Fruit fly (Drosophila melanogaster): ENCODE data around the gene Aven.

Gene Aven

DNA sequence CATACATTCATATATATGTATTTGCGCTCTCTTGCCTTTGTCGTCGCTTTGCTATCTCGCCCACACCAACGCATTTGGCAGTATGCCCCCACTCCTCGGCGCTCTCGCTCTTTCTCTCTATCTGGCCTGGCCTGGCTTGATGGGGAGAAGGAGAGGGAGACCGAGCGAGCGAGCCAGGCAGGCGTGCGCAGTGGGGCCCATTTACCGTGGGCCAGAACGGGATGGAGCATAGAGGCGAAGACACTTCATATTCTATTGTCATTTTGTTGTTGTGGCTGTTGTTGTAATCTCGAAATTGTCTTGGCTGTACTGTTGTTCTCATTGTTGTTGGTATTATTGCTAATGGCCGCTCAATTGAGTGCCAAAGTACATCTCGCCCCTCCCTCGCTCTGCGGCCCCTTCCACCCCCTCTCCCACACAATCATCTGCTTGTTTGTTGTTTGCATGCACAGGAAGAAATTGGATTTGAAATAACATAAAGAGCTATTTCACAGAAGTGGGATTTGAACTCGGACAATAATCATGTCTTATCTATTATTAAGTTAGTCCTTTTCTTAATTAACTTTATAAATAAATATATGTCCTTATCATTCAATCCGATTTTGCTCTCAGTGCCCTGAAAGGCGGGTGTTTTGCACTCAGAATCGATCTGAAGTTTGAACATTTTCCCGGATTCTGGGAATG, 35.8 kb upstream of the Aven start (continued):
- TF ChIP-seq Ets21C (GFP tag; optimal IDR thresholded peaks at IDR 0.05): peak; percentile 69
- peak; percentile 82 for TF ChIP-seq cyc (GFP tag; optimal IDR thresholded peaks at IDR 0.05)
- TF ChIP-seq vri (GFP tag; optimal IDR thresholded peaks at IDR 0.05): peak; percentile 79
- peak; percentile 84 for TF ChIP-seq CG6792 (GFP tag; optimal IDR thresholded peaks at IDR 0.05)
- TF ChIP-seq fkh (GFP tag; optimal IDR thresholded peaks at IDR 0.05): peak; percentile 96
- TF ChIP-seq CG10669 (GFP tag; optimal IDR thresholded peaks at IDR 0.05): peak; percentile 90
- peak; percentile 72 to 86 for TF ChIP-seq ss (GFP tag; optimal IDR thresholded peaks at IDR 0.05)
- TF ChIP-seq lz (GFP tag; optimal IDR thresholded peaks at IDR 0.05): peak; percentile 82
- TF ChIP-seq CG3032 (tag; optimal IDR thresholded peaks at IDR 0.05): peak; percentile 87
- peak; percentile 73 for TF ChIP-seq Blimp-1 (GFP tag; optimal IDR thresholded peaks at IDR 0.05)
- peak; percentile 64 to 86 for TF ChIP-seq salr (GFP tag; optimal IDR thresholded peaks at IDR 0.05)
- TF ChIP-seq Met (GFP tag; optimal IDR thresholded peaks at IDR 0.05): peak; percentile 83
- TF ChIP-seq achi (GFP tag; optimal IDR thresholded peaks at IDR 0.05): peak; percentile 88
- peak; percentile 94 for TF ChIP-seq CG32006 (GFP tag; optimal IDR thresholded peaks at IDR 0.05)
- TF ChIP-seq OdsH (GFP tag; optimal IDR thresholded peaks at IDR 0.05): peak; percentile 88
- TF ChIP-seq CG3919 (GFP tag; optimal IDR thresholded peaks at IDR 0.05): peak; percentile 88
- peak; percentile 71 for TF ChIP-seq Eip75B (GFP tag; optimal IDR thresholded peaks at IDR 0.05)
- TF ChIP-seq CG15336 (GFP tag; IDR thresholded peaks at IDR 0.05): peak; percentile 94
- peak; percentile 87 for TF ChIP-seq CG6808 (GFP tag; optimal IDR thresholded peaks at IDR 0.05)
- peak; percentile 97 for TF ChIP-seq eg (GFP tag; IDR thresholded peaks at IDR 0.05)
- TF ChIP-seq Sox102F (GFP tag; optimal IDR thresholded peaks at IDR 0.05): peak; percentile 80
- no peak for TF ChIP-seq Hr38 (GFP tag; optimal IDR thresholded peaks at IDR 0.05)
- peak; percentile 76 for TF ChIP-seq Sox15 (GFP tag; optimal IDR thresholded peaks at IDR 0.05)
- peak; percentile 91 for TF ChIP-seq CG11294 (GFP tag; IDR thresholded peaks at IDR 0.05)
- peak; percentile 79 for TF ChIP-seq fd59A (GFP tag; optimal IDR thresholded peaks at IDR 0.05)

DNA sequence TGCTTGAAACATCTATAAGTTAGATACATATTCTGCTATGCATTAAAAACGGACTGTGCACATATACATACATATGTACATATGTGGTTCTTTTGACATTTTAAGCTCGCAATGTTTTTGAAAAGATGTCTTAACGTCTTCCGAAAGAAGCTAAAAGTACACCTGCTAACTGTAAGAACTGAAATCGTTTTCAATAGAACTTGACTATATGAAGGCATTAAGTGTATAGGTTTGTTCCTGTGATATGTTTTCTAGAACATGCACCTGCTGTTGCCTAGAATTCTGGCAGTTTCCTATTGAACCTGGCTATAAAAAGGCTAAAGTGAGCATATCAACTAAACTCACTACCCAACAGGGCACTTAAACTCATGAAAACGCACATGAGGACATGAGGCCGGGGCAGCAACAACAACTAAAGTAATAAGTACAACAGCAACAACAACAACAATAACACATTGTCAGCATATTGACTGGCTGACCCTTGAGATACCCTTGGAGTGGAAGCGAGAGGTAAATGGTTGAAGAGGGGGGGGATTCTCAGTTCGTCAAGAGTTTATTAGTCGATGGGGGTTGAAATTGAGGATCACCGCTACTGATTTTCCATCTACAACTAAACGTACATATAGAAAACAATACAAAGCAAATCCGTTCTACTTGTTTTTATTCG, 34.8 kb upstream of the Aven start:
- TF ChIP-seq Ets96B (tag; optimal IDR thresholded peaks at IDR 0.05): no peak
- TF ChIP-seq Eip78C (GFP tag): peak; percentile 50
- TF ChIP-seq fkh (GFP tag; optimal IDR thresholded peaks at IDR 0.05): no peak
- peak; percentile 5 for TF ChIP-seq CG8632 (GFP tag; optimal IDR thresholded peaks at IDR 0.05)
- no peak for TF ChIP-seq eg (GFP tag; IDR thresholded peaks at IDR 0.05)
- TF ChIP-seq CG15336 (GFP tag; IDR thresholded peaks at IDR 0.05): no peak
- TF ChIP-seq esn (GFP tag; optimal IDR thresholded peaks at IDR 0.05): no peak
- TF ChIP-seq svp (GFP tag): peak; percentile 84

DNA sequence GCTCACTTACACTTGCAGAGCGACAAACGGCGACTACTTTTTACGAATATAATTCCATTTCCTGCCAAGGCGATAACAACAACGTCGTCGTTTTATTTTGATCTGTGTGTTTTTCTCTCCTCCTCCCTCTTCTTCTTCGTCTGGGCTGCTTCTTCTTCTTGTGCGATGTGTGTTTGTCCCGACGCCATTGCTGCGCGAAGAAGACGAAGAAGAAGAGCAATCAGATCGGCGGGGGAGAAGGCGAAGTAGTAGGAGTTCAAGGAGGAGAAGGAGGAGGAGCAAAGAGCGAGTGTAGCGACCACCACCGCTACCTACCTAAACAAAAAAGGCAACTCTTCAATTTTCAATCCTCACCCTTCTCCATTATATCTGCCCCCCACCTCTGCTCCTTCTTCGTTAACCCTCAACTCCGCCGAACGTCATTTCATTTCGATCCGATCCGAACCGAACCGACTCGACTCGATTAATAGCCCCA, 34.1 kb upstream of the Aven start:
- peak; percentile 4 for TF ChIP-seq CG6854 (GFP tag; optimal IDR thresholded peaks at IDR 0.05)
- no peak for TF ChIP-seq Smox (GFP tag; optimal IDR thresholded peaks at IDR 0.05)
- peak; percentile 62 for TF ChIP-seq ss (GFP tag; optimal IDR thresholded peaks at IDR 0.05)
- 0 out of 3 replicates have a peak, but pooled peaks have one; percentile 24 for TF ChIP-seq CG8119 (GFP tag; IDR thresholded peaks at IDR 0.05)
- TF ChIP-seq vri (GFP tag; optimal IDR thresholded peaks at IDR 0.05): peak; percentile 55
- no peak for TF ChIP-seq CG8319 (GFP tag; optimal IDR thresholded peaks at IDR 0.05)
- peak; percentile 38 for TF ChIP-seq CG6808 (GFP tag; optimal IDR thresholded peaks at IDR 0.05)
- peak; percentile 23 for TF ChIP-seq fkh (GFP tag; optimal IDR thresholded peaks at IDR 0.05)
- TF ChIP-seq Met (GFP tag; optimal IDR thresholded peaks at IDR 0.05): no peak
- TF ChIP-seq CG6276 (GFP tag; optimal IDR thresholded peaks at IDR 0.05): no peak
- peak; percentile 30 for TF ChIP-seq CG3032 (tag; optimal IDR thresholded peaks at IDR 0.05)
- no peak for TF ChIP-seq salr (GFP tag; optimal IDR thresholded peaks at IDR 0.05)
- TF ChIP-seq achi (GFP tag; optimal IDR thresholded peaks at IDR 0.05): no peak
- peak; percentile 68 for TF ChIP-seq svp (GFP tag)
- peak; percentile 46 for TF ChIP-seq CG1621 (tag; optimal IDR thresholded peaks at IDR 0.05)
- no peak for TF ChIP-seq Hr4 (GFP tag; optimal IDR thresholded peaks at IDR 0.05)
- peak; percentile 25; the same call in 1 of the 3 replicates for TF ChIP-seq CG6163 (GFP tag; IDR thresholded peaks at IDR 0.05)
- TF ChIP-seq CG9139 (GFP tag; optimal IDR thresholded peaks at IDR 0.05): peak; percentile 42
- TF ChIP-seq dsx (GFP tag; optimal IDR thresholded peaks at IDR 0.05; ENCODE audit: poor library complexity, severe bottlenecking): peak; percentile 80
- TF ChIP-seq eg (GFP tag; IDR thresholded peaks at IDR 0.05): 0 out of 3 replicates have a peak, but pooled peaks have one; percentile 19
- TF ChIP-seq Ets96B (tag; optimal IDR thresholded peaks at IDR 0.05): peak; percentile 28

Measured in whole organism, prepupa.